Fruit fly (Drosophila melanogaster): ENCODE data around the gene HGTX.

The HGTX gene

DNA sequence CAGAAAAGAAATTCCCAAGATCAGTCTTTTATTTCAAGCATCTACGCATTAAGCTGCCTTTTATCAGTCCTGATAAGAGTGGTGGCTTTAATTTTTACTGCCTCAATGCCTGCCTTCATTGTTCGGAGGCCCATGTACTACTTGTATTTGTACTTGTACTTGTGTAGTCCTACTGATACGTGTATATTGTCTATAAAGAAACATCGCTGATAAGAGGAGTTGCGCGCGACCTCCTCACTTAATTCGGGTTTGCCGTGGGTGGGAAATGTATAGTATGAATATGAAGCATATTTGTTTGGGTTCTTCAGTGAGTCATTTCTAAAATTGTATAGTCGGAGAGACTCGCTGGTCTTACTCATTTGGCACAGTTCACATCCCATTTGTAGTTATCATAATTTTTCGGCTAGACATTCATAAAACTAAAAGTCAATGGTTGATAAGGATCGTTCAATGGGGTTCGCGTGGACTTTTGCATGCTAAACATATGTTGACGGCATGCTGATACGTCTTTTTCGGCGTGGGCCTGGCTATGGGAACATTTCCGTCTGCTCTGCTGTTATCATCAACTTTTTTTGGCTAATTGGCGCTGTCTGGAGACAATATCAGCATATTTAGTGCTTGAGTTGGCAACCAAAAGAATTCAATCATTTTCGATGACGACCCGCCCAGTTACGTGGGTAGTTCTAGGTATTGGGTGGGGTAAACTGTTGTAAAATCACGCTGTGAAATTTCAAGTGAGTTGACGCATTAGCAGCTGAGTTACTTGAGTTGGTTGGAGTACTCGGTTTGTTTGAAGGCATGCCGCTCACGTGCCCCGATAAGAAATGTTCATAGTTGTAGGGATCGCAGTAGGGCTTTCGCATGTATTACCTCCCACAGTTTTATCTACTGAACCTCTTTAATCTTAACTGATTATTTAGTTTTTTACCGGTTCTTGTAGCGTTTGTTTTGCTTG is 51.3 kb downstream of the HGTX start:
- no peak for TF ChIP-seq CG14655 (GFP tag; optimal IDR thresholded peaks at IDR 0.05)
- no peak for TF ChIP-seq CG13204 (GFP tag; optimal IDR thresholded peaks at IDR 0.05)
- TF ChIP-seq CG8159 (tag; optimal IDR thresholded peaks at IDR 0.05): no peak
- TF ChIP-seq gl (tag; optimal IDR thresholded peaks at IDR 0.05): no peak
- no peak for TF ChIP-seq CG10348 (GFP tag; IDR thresholded peaks at IDR 0.05)
- no peak for TF ChIP-seq Snoo (tag; optimal IDR thresholded peaks at IDR 0.05)
- TF ChIP-seq D1 (tag; optimal IDR thresholded peaks at IDR 0.05): no peak
- no peak for TF ChIP-seq Ets98B (GFP tag; IDR thresholded peaks at IDR 0.05)

DNA sequence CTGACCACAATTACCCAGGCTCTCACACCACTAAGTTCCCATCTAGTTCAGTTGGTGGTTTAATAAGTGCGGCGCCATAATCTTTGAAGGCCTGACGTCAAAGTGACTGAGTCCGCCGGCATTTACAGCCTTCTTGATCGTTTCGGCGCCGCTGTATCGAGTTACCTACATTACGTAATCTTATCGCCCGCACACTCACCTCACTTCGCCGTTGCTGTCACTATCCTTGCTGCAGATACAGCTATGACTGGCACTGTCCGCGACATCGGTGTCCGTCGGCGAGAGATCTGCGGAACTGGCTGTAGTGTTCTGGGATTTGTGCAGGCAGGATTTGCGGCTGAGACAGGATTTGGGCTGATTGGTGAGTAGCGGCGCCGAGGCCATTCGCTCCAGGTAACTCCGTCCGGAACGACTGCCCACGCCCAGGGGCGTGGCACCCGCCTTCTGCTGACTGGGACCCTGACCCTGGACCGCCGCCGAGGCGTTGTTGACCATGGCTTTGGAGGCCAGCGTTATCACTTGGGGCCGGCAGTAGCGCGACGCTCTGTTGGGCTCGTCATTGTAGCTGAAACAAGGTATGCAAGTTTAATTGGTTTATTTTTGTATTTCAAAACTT is 52.3 kb downstream of the HGTX start:
- TF ChIP-seq Ets98B (GFP tag; IDR thresholded peaks at IDR 0.05) (no peak), EcR (GFP tag; optimal IDR thresholded peaks at IDR 0.05) (peak; percentile 0)

DNA sequence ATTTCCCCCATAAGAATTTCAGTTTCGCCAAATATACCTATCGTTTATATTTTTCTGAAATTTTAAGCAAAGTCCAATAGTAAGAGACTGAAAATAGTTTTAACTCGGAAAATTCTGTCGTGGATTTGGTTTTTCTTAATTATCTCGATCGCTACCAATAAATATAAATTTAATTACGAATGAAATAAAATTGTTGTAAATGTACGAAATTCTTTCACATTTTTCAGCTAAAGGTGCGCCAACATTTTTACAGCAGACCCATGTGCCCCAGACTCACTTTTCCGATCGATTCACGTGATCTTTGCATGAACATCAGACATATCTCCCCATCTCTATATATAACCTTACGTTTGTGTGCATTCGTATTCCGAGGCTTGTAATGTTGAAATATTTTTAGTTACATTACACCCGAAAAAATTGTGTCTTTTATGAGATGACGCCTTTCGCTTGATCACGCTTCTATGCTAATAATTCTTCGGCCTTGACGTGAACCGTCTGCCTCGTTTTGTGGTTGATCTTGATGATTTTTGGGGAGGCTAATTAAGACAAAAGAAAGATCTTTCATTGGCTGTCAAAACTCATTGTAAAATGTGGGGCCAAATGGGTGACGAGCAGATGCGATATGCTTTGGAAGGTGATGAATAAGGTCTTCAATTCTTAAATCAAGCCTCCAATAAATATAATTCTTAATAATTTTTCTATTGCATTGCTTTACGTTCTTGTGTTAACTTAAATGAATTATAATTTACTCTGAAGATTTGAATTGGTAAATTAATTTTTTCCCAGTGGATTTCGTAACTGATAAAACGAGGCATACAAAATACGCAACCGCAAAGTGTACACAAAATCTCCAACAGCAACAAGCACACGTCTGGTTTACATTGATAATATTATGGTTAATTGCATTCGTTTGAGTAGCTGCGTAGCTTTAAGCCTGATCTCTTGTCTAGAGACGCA is 54.1 kb downstream of the HGTX start:
- TF ChIP-seq D1 (tag; optimal IDR thresholded peaks at IDR 0.05) (peak; percentile 64), Pif1A (GFP tag; optimal IDR thresholded peaks at IDR 0.05) (peak; percentile 40), CG17806 (tag; optimal IDR thresholded peaks at IDR 0.05) (peak; percentile 25), gl (tag; optimal IDR thresholded peaks at IDR 0.05) (no peak), Snoo (tag; optimal IDR thresholded peaks at IDR 0.05) (peak; percentile 38), CG14655 (GFP tag; optimal IDR thresholded peaks at IDR 0.05) (peak; percentile 62), CG13204 (GFP tag; optimal IDR thresholded peaks at IDR 0.05) (no peak), CG8301 (tag; optimal IDR thresholded peaks at IDR 0.05) (peak; percentile 22), rn (GFP tag; IDR thresholded peaks at IDR 0.05) (no peak), CG15710 (tag; optimal IDR thresholded peaks at IDR 0.05) (peak; percentile 31), CG10348 (GFP tag; IDR thresholded peaks at IDR 0.05) (no peak), CG9948 (tag; optimal IDR thresholded peaks at IDR 0.05) (peak; percentile 44), CG8159 (tag; optimal IDR thresholded peaks at IDR 0.05) (peak; percentile 49)

- peak; percentile 85; the same call in 2 of the 3 replicates for TF ChIP-seq CG4496 (GFP tag; IDR thresholded peaks at IDR 0.05)
- TF ChIP-seq CG8159 (tag; optimal IDR thresholded peaks at IDR 0.05): peak; percentile 69
- 0 out of 2 replicates have a peak, but pooled peaks have one; percentile 25 for TF ChIP-seq rn (GFP tag; IDR thresholded peaks at IDR 0.05)
- no peak for TF ChIP-seq CG10348 (GFP tag; IDR thresholded peaks at IDR 0.05)
- peak; percentile 21 for TF ChIP-seq EcR (GFP tag; optimal IDR thresholded peaks at IDR 0.05)
- TF ChIP-seq Ets98B (GFP tag; IDR thresholded peaks at IDR 0.05): peak; percentile 70
- TF ChIP-seq CG13204 (GFP tag; optimal IDR thresholded peaks at IDR 0.05): peak; percentile 61
- TF ChIP-seq Pif1A (GFP tag; optimal IDR thresholded peaks at IDR 0.05): peak; percentile 70
- TF ChIP-seq Snoo (tag; optimal IDR thresholded peaks at IDR 0.05): no peak
- peak; percentile 45 for TF ChIP-seq Pif1B (GFP tag; optimal IDR thresholded peaks at IDR 0.05)
- TF ChIP-seq CG14655 (GFP tag; optimal IDR thresholded peaks at IDR 0.05): peak; percentile 75
- TF ChIP-seq CG12605 (GFP tag; IDR thresholded peaks at IDR 0.05): peak; percentile 12; the same call in 1 of the 2 replicates
- peak; percentile 59 for TF ChIP-seq CG17806 (tag; optimal IDR thresholded peaks at IDR 0.05)
- TF ChIP-seq D1 (tag; optimal IDR thresholded peaks at IDR 0.05): no peak
- TF ChIP-seq CG9948 (tag; optimal IDR thresholded peaks at IDR 0.05): peak; percentile 31
- peak; percentile 64 for TF ChIP-seq CG15710 (tag; optimal IDR thresholded peaks at IDR 0.05)
- TF ChIP-seq fd96Ca (GFP tag; IDR thresholded peaks at IDR 0.05): no peak
- peak; percentile 68 for TF ChIP-seq CG34367 (tag; optimal IDR thresholded peaks at IDR 0.05)
- TF ChIP-seq gl (tag; optimal IDR thresholded peaks at IDR 0.05): peak; percentile 86
- TF ChIP-seq CG8301 (tag; optimal IDR thresholded peaks at IDR 0.05): peak; percentile 45
- peak; percentile 67 for TF ChIP-seq CG32121 (GFP tag; IDR thresholded peaks at IDR 0.05)
Measured at dm6 chr3L:14543971-14544655, 55.2 kb downstream of the HGTX start.

DNA sequence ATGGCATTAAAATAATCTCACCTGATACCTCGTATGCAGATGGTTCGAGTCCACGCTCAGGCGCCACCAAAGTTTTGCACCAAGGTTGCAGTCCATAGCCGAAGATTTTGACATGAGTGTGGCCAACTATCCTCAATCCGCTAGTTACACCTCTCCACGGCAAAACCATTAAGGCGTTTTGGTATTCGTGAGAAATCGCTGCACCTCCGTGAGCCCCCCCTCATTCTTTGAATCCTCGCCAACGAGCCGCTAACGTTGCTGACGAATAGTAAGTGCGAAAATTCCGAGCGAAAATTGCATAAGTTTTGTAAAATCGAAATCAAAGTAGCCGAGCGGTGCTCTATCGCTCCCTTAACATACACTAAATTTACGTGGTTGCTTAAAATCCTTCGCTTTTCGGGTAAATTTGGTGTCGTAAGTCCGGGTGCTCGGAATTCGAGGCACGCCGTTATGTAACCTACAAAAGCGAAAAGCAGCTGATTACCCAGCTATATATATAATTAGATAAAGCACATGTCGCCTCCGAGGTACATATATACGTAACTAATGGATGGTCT is 61.8 kb downstream of the HGTX start, which contains the start of gene Mpcp2:
TSS of gene Mpcp2 (plus strand) at position 217 of the 557 bp plus-strand sequence.
- TF ChIP-seq CG17806 (tag; optimal IDR thresholded peaks at IDR 0.05) (no peak), rn (GFP tag; IDR thresholded peaks at IDR 0.05) (no peak), CG8301 (tag; optimal IDR thresholded peaks at IDR 0.05) (no peak), CG10348 (GFP tag; IDR thresholded peaks at IDR 0.05) (no peak), Pif1B (GFP tag; optimal IDR thresholded peaks at IDR 0.05) (no peak), D1 (tag; optimal IDR thresholded peaks at IDR 0.05) (peak; percentile 89), CG8159 (tag; optimal IDR thresholded peaks at IDR 0.05) (no peak), CG34367 (tag; optimal IDR thresholded peaks at IDR 0.05) (no peak), Ets98B (GFP tag; IDR thresholded peaks at IDR 0.05) (peak; percentile 6; the same call in 1 of the 2 replicates), CG14655 (GFP tag; optimal IDR thresholded peaks at IDR 0.05) (no peak), CG15710 (tag; optimal IDR thresholded peaks at IDR 0.05) (no peak), CG4496 (GFP tag; IDR thresholded peaks at IDR 0.05) (peak; percentile 42; the same call in 1 of the 3 replicates), EcR (GFP tag; optimal IDR thresholded peaks at IDR 0.05) (peak; percentile 32), gl (tag; optimal IDR thresholded peaks at IDR 0.05) (no peak), CG32121 (GFP tag; IDR thresholded peaks at IDR 0.05) (no peak), Snoo (tag; optimal IDR thresholded peaks at IDR 0.05) (no peak), CG9948 (tag; optimal IDR thresholded peaks at IDR 0.05) (no peak), Pif1A (GFP tag; optimal IDR thresholded peaks at IDR 0.05) (no peak), CG12605 (GFP tag; IDR thresholded peaks at IDR 0.05) (0 out of 2 replicates have a peak, but pooled peaks have one; percentile 8), fd96Ca (GFP tag; IDR thresholded peaks at IDR 0.05) (no peak), CG13204 (GFP tag; optimal IDR thresholded peaks at IDR 0.05) (no peak)
